Worm (Caenorhabditis elegans) whole organism, L3 larva: ENCODE measurements around the gene F23B12.1.

ENCODE experiments used
- R02D3.7 ChIP-seq: fragments of 150-350 bp; optimal IDR thresholded peaks from 2 replicates; lab custom pipeline; 2014; ENCODE audit warnings: missing biosample characterization, missing genetic modification characterization
- aly-2 ChIP-seq: fragments of 150-350 bp; optimal IDR thresholded peaks from 2 replicates; lab custom pipeline; 2014; ENCODE audit warnings: missing biosample characterization, missing genetic modification characterization
- ama-1 ChIP-seq: fragments of 150-350 bp; optimal IDR thresholded peaks from 2 replicates; lab custom pipeline; 2018
- ceh-28 ChIP-seq: fragments of 150-350 bp; optimal IDR thresholded peaks from 2 replicates; lab custom pipeline; 2014; ENCODE audit warnings: missing biosample characterization, missing genetic modification reagents, missing genetic modification characterization
- ceh-82 ChIP-seq: fragments of 150-350 bp; optimal IDR thresholded peaks from 2 replicates; lab custom pipeline; 2014; ENCODE audit warnings: missing biosample characterization, missing genetic modification characterization
- ceh-9 ChIP-seq: sonication (generic microtip); optimal IDR thresholded peaks from 2 replicates; lab custom pipeline; 2018; ENCODE audit warnings: missing biosample characterization, missing genetic modification characterization
- daf-12 ChIP-seq: fragments of 150-350 bp; optimal IDR thresholded peaks from 2 replicates; lab custom pipeline; 2014; ENCODE audit warnings: missing biosample characterization, missing genetic modification reagents, missing genetic modification characterization
- egl-27 ChIP-seq: sonication (generic microtip); optimal IDR thresholded peaks from 4 replicates; lab custom pipeline; 2017; ENCODE audit warnings: missing biosample characterization, missing genetic modification reagents, missing genetic modification characterization
- egl-5 ChIP-seq: fragments of 150-350 bp; optimal IDR thresholded peaks from 2 replicates; lab custom pipeline; 2017; ENCODE audit warnings: missing biosample characterization, missing genetic modification reagents, missing genetic modification characterization, inconsistent platforms
- elt-1 ChIP-seq: fragments of 150-350 bp; optimal IDR thresholded peaks from 2 replicates; lab custom pipeline; 2014; ENCODE audit warnings: missing biosample characterization, missing genetic modification characterization
- elt-2 ChIP-seq: sonication (generic microtip); optimal IDR thresholded peaks from 2 replicates; lab custom pipeline; 2016; ENCODE audit warnings: missing genetic modification reagents, mild to moderate bottlenecking, missing genetic modification characterization, missing compliant biosample characterization
- elt-3 ChIP-seq, 3 experiments: fragments of 150-350 bp in 1 of 3; sonication (generic microtip) in 2 of 3; optimal IDR thresholded peaks; 2 replicates in 2 of 3; 4 replicates in 1 of 3; lab custom pipeline; 2014 to 2017; ENCODE audit warnings: missing biosample characterization in 3 of 3, missing genetic modification characterization in 3 of 3
- eor-1 ChIP-seq, 2 experiments: fragments of 150-350 bp; optimal IDR thresholded peaks; 2 replicates each; lab custom pipeline; 2014 to 2018; ENCODE audit warnings: missing biosample characterization in 2 of 2, missing genetic modification characterization in 2 of 2
- fkh-10 ChIP-seq: sonication (generic microtip); optimal IDR thresholded peaks from 2 replicates; lab custom pipeline; 2017; ENCODE audit warnings: missing biosample characterization, missing genetic modification reagents, missing genetic modification characterization
- fkh-2 ChIP-seq: fragments of 150-350 bp; optimal IDR thresholded peaks from 2 replicates; lab custom pipeline; 2014; ENCODE audit warnings: missing biosample characterization, missing genetic modification reagents, missing genetic modification characterization
- fos-1 ChIP-seq: fragments of 150-350 bp; optimal IDR thresholded peaks from 2 replicates; lab custom pipeline; 2014; ENCODE audit warnings: missing biosample characterization, missing genetic modification characterization
- hmg-11 ChIP-seq: sonication (generic microtip); optimal IDR thresholded peaks from 2 replicates; lab custom pipeline; 2016; ENCODE audit warnings: missing genetic modification characterization, missing compliant biosample characterization
- jun-1 ChIP-seq: fragments of 150-350 bp; optimal IDR thresholded peaks from 2 replicates; lab custom pipeline; 2014; ENCODE audit warnings: missing biosample characterization, missing genetic modification reagents, missing genetic modification characterization
- lin-15B ChIP-seq: fragments of 150-350 bp; optimal IDR thresholded peaks from 2 replicates; lab custom pipeline; 2014; ENCODE audit warnings: missing biosample characterization, missing genetic modification characterization
- lsy-12 ChIP-seq: sonication (generic microtip); optimal IDR thresholded peaks from 2 replicates; lab custom pipeline; 2016; ENCODE audit warnings: mild to moderate bottlenecking, missing genetic modification characterization, missing compliant biosample characterization
- mdl-1 ChIP-seq: fragments of 150-350 bp; optimal IDR thresholded peaks from 2 replicates; lab custom pipeline; 2014; ENCODE audit warnings: missing biosample characterization, missing genetic modification characterization
- mml-1 ChIP-seq: fragments of 150-350 bp; sonication (generic microtip); optimal IDR thresholded peaks from 3 replicates; lab custom pipeline; 2014; ENCODE audit warnings: missing biosample characterization, missing genetic modification characterization
- nfya-1 ChIP-seq: sonication (generic microtip); optimal IDR thresholded peaks from 2 replicates; lab custom pipeline; 2017; ENCODE audit warnings: missing genetic modification characterization, mild to moderate bottlenecking, missing compliant biosample characterization, antibody characterized with exemption, moderate library complexity; ENCODE audit not compliant: insufficient read depth
- nhr-12 ChIP-seq: fragments of 150-350 bp; optimal IDR thresholded peaks from 2 replicates; lab custom pipeline; 2014; ENCODE audit warnings: missing biosample characterization, missing genetic modification characterization
- nhr-23 ChIP-seq: fragments of 150-350 bp; optimal IDR thresholded peaks from 2 replicates; lab custom pipeline; 2014; ENCODE audit warnings: missing biosample characterization, missing genetic modification reagents, missing genetic modification characterization
- nhr-25 ChIP-seq: sonication (generic microtip); optimal IDR thresholded peaks from 2 replicates; lab custom pipeline; 2017; ENCODE audit warnings: missing biosample characterization, missing genetic modification characterization
- nhr-28 ChIP-seq: fragments of 150-350 bp; optimal IDR thresholded peaks from 2 replicates; lab custom pipeline; 2014; ENCODE audit warnings: missing biosample characterization, missing genetic modification characterization
- nhr-43 ChIP-seq: sonication (generic microtip); optimal IDR thresholded peaks from 2 replicates; lab custom pipeline; 2016; ENCODE audit warnings: mild to moderate bottlenecking, missing genetic modification characterization, missing compliant biosample characterization; ENCODE audit not compliant: poor library complexity, severe bottlenecking
- pha-4 ChIP-seq: fragments of 150-350 bp; optimal IDR thresholded peaks from 2 replicates; lab custom pipeline; 2014; ENCODE audit warnings: missing biosample characterization, missing genetic modification reagents, missing genetic modification characterization
- pqm-1 ChIP-seq: fragments of 150-350 bp; optimal IDR thresholded peaks from 2 replicates; lab custom pipeline; 2017; ENCODE audit warnings: missing biosample characterization, missing genetic modification characterization, inconsistent platforms
- skn-1 ChIP-seq: fragments of 150-350 bp; optimal IDR thresholded peaks from 2 replicates; lab custom pipeline; 2014; ENCODE audit warnings: missing biosample characterization, missing genetic modification characterization
- snpc-4 ChIP-seq: fragments of 150-350 bp; optimal IDR thresholded peaks from 2 replicates; lab custom pipeline; 2014; ENCODE audit warnings: missing biosample characterization, missing genetic modification characterization
- tbx-2 ChIP-seq: sonication (generic microtip); optimal IDR thresholded peaks from 2 replicates; lab custom pipeline; 2016; ENCODE audit warnings: mild to moderate bottlenecking, missing genetic modification characterization, missing compliant biosample characterization
- unc-39 ChIP-seq: sonication (generic microtip); optimal IDR thresholded peaks from 4 replicates; lab custom pipeline; 2017; ENCODE audit warnings: missing biosample characterization, missing genetic modification characterization
- unc-62 ChIP-seq: fragments of 150-350 bp; sonication (generic microtip); optimal IDR thresholded peaks from 4 replicates; lab custom pipeline; 2014; ENCODE audit warnings: missing biosample characterization, missing genetic modification reagents, missing genetic modification characterization
- zag-1 ChIP-seq: fragments of 150-350 bp; optimal IDR thresholded peaks from 2 replicates; lab custom pipeline; 2014; ENCODE audit warnings: missing biosample characterization, missing genetic modification characterization

The F23B12.1 gene

ce11 chrV:14396123-14396669 is 32.8 kb upstream of the F23B12.1 start:
- TF ChIP-seq fkh-2 (tag; lab: Kevin White, UChicago) = no peak
- TF ChIP-seq ceh-9 (tag; lab: Kevin White, UChicago) = no peak
- TF ChIP-seq lsy-12 = no peak
- no peak for TF ChIP-seq unc-39 (tag; lab: Kevin White, UChicago)
- TF ChIP-seq mml-1 (tag; lab: Kevin White, UChicago) = no peak
- no peak for TF ChIP-seq egl-27
- no peak for TF ChIP-seq elt-1 (tag; lab: Kevin White, UChicago)
- TF ChIP-seq fkh-10 = no peak
- TF ChIP-seq pha-4 (tag; lab: Kevin White, UChicago) = no peak
- no peak for TF ChIP-seq elt-3 (tag; optimal IDR thresholded peaks at IDR 0.05; lab: Kevin White, UChicago)
- no peak for TF ChIP-seq pqm-1 (tag; lab: Kevin White, UChicago)
- no peak for TF ChIP-seq hmg-11
- no peak for TF ChIP-seq skn-1 (tag; lab: Kevin White, UChicago)
- no peak for TF ChIP-seq ceh-82 (tag; lab: Kevin White, UChicago)
- TF ChIP-seq eor-1 (tag; optimal IDR thresholded peaks at IDR 0.05; lab: Kevin White, UChicago) = no peak
- TF ChIP-seq egl-5 (tag; lab: Kevin White, UChicago) = no peak
- no peak for TF ChIP-seq nhr-43 (tag; lab: Kevin White, UChicago)

- TF ChIP-seq unc-39 (tag; lab: Kevin White, UChicago) (no peak), egl-27 (no peak), nhr-28 (no peak), lin-15B (tag; lab: Kevin White, UChicago) (no peak), ama-1 (lab: Kevin White, UChicago) (no peak)
These were observed 23.3 kb upstream of the F23B12.1 start for ce11 chrV:14405647-14406046.

- no peak for TF ChIP-seq daf-12 (tag; lab: Kevin White, UChicago)
- TF ChIP-seq nhr-28 = no peak
- TF ChIP-seq fkh-10 = no peak
- TF ChIP-seq mml-1 (tag; lab: Kevin White, UChicago) = no peak
- TF ChIP-seq pqm-1 (tag; lab: Kevin White, UChicago) = no peak
- TF ChIP-seq nhr-23 (tag; lab: Kevin White, UChicago) = no peak
- no peak for TF ChIP-seq R02D3.7 (tag; lab: Kevin White, UChicago)
- TF ChIP-seq fos-1 (tag; lab: Kevin White, UChicago) = no peak
- no peak for TF ChIP-seq nhr-12
- no peak for TF ChIP-seq zag-1
- no peak for TF ChIP-seq aly-2 (tag; lab: Kevin White, UChicago)
- TF ChIP-seq ceh-28 = no peak
- no peak for TF ChIP-seq nhr-25
- TF ChIP-seq unc-39 (tag; lab: Kevin White, UChicago) = no peak
- TF ChIP-seq nfya-1 (tag; lab: Kevin White, UChicago) = no peak
- TF ChIP-seq elt-1 (tag; lab: Kevin White, UChicago) = no peak
These were observed 20.2 kb upstream of the F23B12.1 start, which contains the start of gene gnrr-2 for ce11 chrV:14408774-14409173. Gene gnrr-2 (plus strand): TSS chrV:14409074.

ce11 chrV:14409905-14410304 is 19.1 kb upstream of the F23B12.1 start:
- TF ChIP-seq snpc-4 (tag; lab: Kevin White, UChicago) (peak; percentile 91), nhr-25 (no peak)
- TF ChIP-seq, all 47 proteins: peak for 1

- TF ChIP-seq ama-1 (lab: Kevin White, UChicago) (peak; percentile 65), tbx-2 (no peak), jun-1 (tag; lab: Kevin White, UChicago) (no peak), mml-1 (tag; lab: Kevin White, UChicago) (no peak)
These were observed 17.0 kb upstream of the F23B12.1 start for ce11 chrV:14411989-14412388.

ce11 chrV:14414032-14414431 is 14.9 kb upstream of the F23B12.1 start:
- TF ChIP-seq jun-1 (tag; lab: Kevin White, UChicago) (peak; percentile 58), fos-1 (tag; lab: Kevin White, UChicago) (no peak), pqm-1 (tag; lab: Kevin White, UChicago) (peak; percentile 86), mdl-1 (tag; lab: Kevin White, UChicago) (no peak), unc-62 (GFP tag; lab: Kevin White, UChicago) (no peak), snpc-4 (tag; lab: Kevin White, UChicago) (no peak), skn-1 (tag; lab: Kevin White, UChicago) (peak; percentile 10), elt-2 (tag; lab: Kevin White, UChicago) (peak; percentile 71)
